Fruit fly (Drosophila melanogaster) whole organism, pupa: ENCODE data around the gene CG17375.
A peak's percentile ranks its signal among the peaks of the same experiment; 100 is the strongest.

Experiments
- CG10348 ChIP-seq: fragments of 200-800 bp; sonication (Bioruptor generic); IDR thresholded peaks from 2 replicates; pipeline ENCODE4 v1.3.6; 2022; ENCODE audit warnings: missing biosample characterization, missing genetic modification characterization
- CG12605 ChIP-seq: fragments of 200-800 bp; sonication (Bioruptor generic); IDR thresholded peaks from 2 replicates; pipeline ENCODE4 v1.3.6; 2022; ENCODE audit warnings: missing biosample characterization, missing genetic modification characterization
- CG13204 ChIP-seq: fragments of 200-800 bp; sonication (Bioruptor generic); optimal IDR thresholded peaks from 2 replicates; lab custom pipeline; 2018; ENCODE audit warnings: missing biosample characterization, mild to moderate bottlenecking, missing genetic modification characterization, moderate library complexity
- CG14655 ChIP-seq: fragments of 200-800 bp; sonication (Bioruptor generic); optimal IDR thresholded peaks from 3 replicates; lab custom pipeline; 2017; ENCODE audit warnings: mild to moderate bottlenecking, missing biosample characterization, missing genetic modification reagents, missing genetic modification characterization
- CG15710 ChIP-seq: fragments of 200-800 bp; sonication (Bioruptor generic); optimal IDR thresholded peaks from 2 replicates; lab custom pipeline; 2018; ENCODE audit warnings: missing biosample characterization, mild to moderate bottlenecking, missing genetic modification characterization, moderate library complexity
- CG17806 ChIP-seq: fragments of 200-800 bp; sonication (Bioruptor generic); optimal IDR thresholded peaks from 2 replicates; lab custom pipeline; 2018; ENCODE audit warnings: missing biosample characterization, mild to moderate bottlenecking, missing genetic modification characterization, moderate library complexity
- CG32121 ChIP-seq: fragments of 200-800 bp; sonication (Bioruptor generic); IDR thresholded peaks from 2 replicates; pipeline ENCODE4 v1.3.6; 2022; ENCODE audit warnings: missing biosample characterization, missing genetic modification characterization
- CG34367 ChIP-seq: fragments of 200-800 bp; sonication (Bioruptor generic); optimal IDR thresholded peaks from 2 replicates; lab custom pipeline; 2018; ENCODE audit warnings: missing biosample characterization, mild to moderate bottlenecking, missing genetic modification characterization
- CG4496 ChIP-seq: fragments of 200-800 bp; sonication (Bioruptor generic); IDR thresholded peaks from 3 replicates; pipeline ENCODE4 v1.3.6; 2022; ENCODE audit warnings: missing biosample characterization, missing genetic modification characterization
- CG8159 ChIP-seq: fragments of 200-800 bp; sonication (Bioruptor generic); optimal IDR thresholded peaks from 3 replicates; lab custom pipeline; 2018; ENCODE audit warnings: missing biosample characterization, mild to moderate bottlenecking, missing genetic modification characterization, moderate library complexity
- CG8301 ChIP-seq: fragments of 200-800 bp; sonication (Bioruptor generic); optimal IDR thresholded peaks from 2 replicates; lab custom pipeline; 2018; ENCODE audit warnings: missing biosample characterization, mild to moderate bottlenecking, missing genetic modification characterization
- CG9948 ChIP-seq: fragments of 200-800 bp; sonication (Bioruptor generic); optimal IDR thresholded peaks from 2 replicates; lab custom pipeline; 2018; ENCODE audit warnings: missing biosample characterization, mild to moderate bottlenecking, missing genetic modification characterization, moderate library complexity
- D1 ChIP-seq: fragments of 200-800 bp; sonication (Bioruptor generic); optimal IDR thresholded peaks from 2 replicates; lab custom pipeline; 2018; ENCODE audit warnings: missing biosample characterization, mild to moderate bottlenecking, missing genetic modification characterization, moderate library complexity
- EcR ChIP-seq: fragments of 200-800 bp; sonication (Bioruptor generic); optimal IDR thresholded peaks from 3 replicates; lab custom pipeline; 2019; ENCODE audit warnings: missing biosample characterization, missing genetic modification characterization, mild to moderate bottlenecking, moderate library complexity, missing genetic modification reagents
- Ets98B ChIP-seq: fragments of 200-800 bp; sonication (Bioruptor generic); IDR thresholded peaks from 2 replicates; pipeline ENCODE4 v1.3.6; 2022; ENCODE audit warnings: missing biosample characterization, missing genetic modification characterization
- Pif1A ChIP-seq: fragments of 200-800 bp; sonication (Bioruptor generic); optimal IDR thresholded peaks from 3 replicates; lab custom pipeline; 2016; ENCODE audit warnings: missing biosample characterization, missing genetic modification characterization
- Pif1B ChIP-seq: fragments of 200-800 bp; sonication (Bioruptor generic); optimal IDR thresholded peaks from 3 replicates; lab custom pipeline; 2016; ENCODE audit warnings: missing biosample characterization, missing genetic modification characterization
- Snoo ChIP-seq: fragments of 200-800 bp; sonication (Bioruptor generic); optimal IDR thresholded peaks from 3 replicates; lab custom pipeline; 2017; ENCODE audit warnings: missing biosample characterization, mild to moderate bottlenecking, missing genetic modification characterization, inconsistent platforms
- fd96Ca ChIP-seq: fragments of 200-800 bp; sonication (Bioruptor generic); IDR thresholded peaks from 3 replicates; pipeline ENCODE4 v1.3.6; 2022; ENCODE audit warnings: missing biosample characterization, missing genetic modification characterization
- gl ChIP-seq: fragments of 200-800 bp; sonication (Bioruptor generic); optimal IDR thresholded peaks from 2 replicates; lab custom pipeline; 2018; ENCODE audit warnings: missing biosample characterization, mild to moderate bottlenecking, missing genetic modification characterization
- rn ChIP-seq: fragments of 200-800 bp; sonication (Bioruptor generic); IDR thresholded peaks from 2 replicates; pipeline ENCODE4 v1.3.6; 2022; ENCODE audit warnings: missing biosample characterization, missing genetic modification characterization

The CG17375 gene

DNA sequence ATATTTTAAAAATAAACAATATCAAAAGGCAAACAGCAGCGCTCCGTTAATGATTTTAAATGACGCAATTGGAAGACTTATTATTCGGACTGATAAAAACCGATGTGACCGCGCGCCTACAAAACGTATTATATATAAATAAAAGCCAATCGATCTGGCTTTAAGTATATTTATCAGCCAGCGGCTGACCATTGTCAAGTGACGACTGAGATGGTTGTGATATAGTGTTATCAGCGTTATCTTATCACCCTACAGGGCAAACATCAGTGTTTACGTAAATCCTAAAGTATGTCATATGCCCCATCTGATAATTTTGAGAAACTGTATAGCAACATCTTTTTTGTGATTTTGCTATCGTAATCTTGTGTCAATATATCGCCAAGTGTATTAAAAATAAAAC, 16.2 kb downstream of the CG17375 start:
- TF ChIP-seq EcR (GFP tag; lab: Kevin White, UChicago): peak; percentile 14
- peak; percentile 23 for TF ChIP-seq gl
- no peak for TF ChIP-seq CG4496 (GFP tag; lab: Robert Waterston, UW)
- no peak for TF ChIP-seq Pif1B (GFP tag; lab: Kevin White, UChicago)
- TF ChIP-seq CG12605 (GFP tag; lab: Robert Waterston, UW): no peak
- no peak for TF ChIP-seq rn
- TF ChIP-seq Pif1A (GFP tag; lab: Kevin White, UChicago): no peak
- TF ChIP-seq CG8301 (tag; lab: Kevin White, UChicago): no peak
- TF ChIP-seq CG13204: no peak
- no peak for TF ChIP-seq fd96Ca (GFP tag; lab: Robert Waterston, UW)
- TF ChIP-seq CG14655 (GFP tag; lab: Kevin White, UChicago): no peak
- TF ChIP-seq, all 21 proteins: peak for 2

DNA sequence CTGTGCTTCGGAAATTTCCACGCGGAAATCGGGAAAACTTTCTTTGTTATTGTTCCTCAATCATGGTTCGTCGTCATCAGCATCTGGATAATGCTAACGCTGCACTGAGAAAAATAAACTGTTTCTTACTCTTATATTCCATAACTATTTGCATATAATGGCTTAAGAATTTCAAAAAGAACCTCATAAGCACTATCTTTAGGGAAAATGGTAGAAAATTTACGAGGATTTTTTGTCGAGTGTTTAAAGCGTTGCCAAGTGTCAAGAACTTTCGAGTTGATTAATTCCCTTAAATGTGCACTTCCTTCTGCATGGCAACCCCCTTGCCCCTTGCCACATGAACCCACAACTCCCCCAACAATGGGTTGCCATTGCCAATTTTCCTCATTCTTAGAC, 17.6 kb downstream of the CG17375 start:
- peak; percentile 65; the same call in 1 of the 3 replicates for TF ChIP-seq CG4496 (GFP tag; lab: Robert Waterston, UW)
- no peak for TF ChIP-seq rn
- no peak for TF ChIP-seq CG32121
- TF ChIP-seq CG10348 (GFP tag; lab: Robert Waterston, UW): no peak
- TF ChIP-seq gl: no peak
- peak; percentile 65 for TF ChIP-seq CG8159 (tag; lab: Kevin White, UChicago)
- TF ChIP-seq D1 (tag; lab: Kevin White, UChicago): peak; percentile 8
- peak; percentile 68 for TF ChIP-seq CG17806 (tag; lab: Kevin White, UChicago)
- peak; percentile 60; the same call in 2 of the 3 replicates for TF ChIP-seq fd96Ca (GFP tag; lab: Robert Waterston, UW)
- peak; percentile 7 for TF ChIP-seq Pif1B (GFP tag; lab: Kevin White, UChicago)
- peak; percentile 24 for TF ChIP-seq Pif1A (GFP tag; lab: Kevin White, UChicago)
- no peak for TF ChIP-seq EcR (GFP tag; lab: Kevin White, UChicago)
- no peak for TF ChIP-seq Snoo (tag; lab: Kevin White, UChicago)
- peak; percentile 83 for TF ChIP-seq CG8301 (tag; lab: Kevin White, UChicago)
- TF ChIP-seq Ets98B (GFP tag; lab: Robert Waterston, UW): peak; percentile 5; the same call in 1 of the 2 replicates
- no peak; the same call in 1 of the 2 replicates for TF ChIP-seq CG12605 (GFP tag; lab: Robert Waterston, UW)
- TF ChIP-seq CG15710: peak; percentile 43
- peak; percentile 75 for TF ChIP-seq CG14655 (GFP tag; lab: Kevin White, UChicago)
- TF ChIP-seq CG13204: no peak
- peak; percentile 71 for TF ChIP-seq CG9948 (tag; lab: Kevin White, UChicago)
- peak; percentile 36 for TF ChIP-seq CG34367 (tag; lab: Kevin White, UChicago)

DNA sequence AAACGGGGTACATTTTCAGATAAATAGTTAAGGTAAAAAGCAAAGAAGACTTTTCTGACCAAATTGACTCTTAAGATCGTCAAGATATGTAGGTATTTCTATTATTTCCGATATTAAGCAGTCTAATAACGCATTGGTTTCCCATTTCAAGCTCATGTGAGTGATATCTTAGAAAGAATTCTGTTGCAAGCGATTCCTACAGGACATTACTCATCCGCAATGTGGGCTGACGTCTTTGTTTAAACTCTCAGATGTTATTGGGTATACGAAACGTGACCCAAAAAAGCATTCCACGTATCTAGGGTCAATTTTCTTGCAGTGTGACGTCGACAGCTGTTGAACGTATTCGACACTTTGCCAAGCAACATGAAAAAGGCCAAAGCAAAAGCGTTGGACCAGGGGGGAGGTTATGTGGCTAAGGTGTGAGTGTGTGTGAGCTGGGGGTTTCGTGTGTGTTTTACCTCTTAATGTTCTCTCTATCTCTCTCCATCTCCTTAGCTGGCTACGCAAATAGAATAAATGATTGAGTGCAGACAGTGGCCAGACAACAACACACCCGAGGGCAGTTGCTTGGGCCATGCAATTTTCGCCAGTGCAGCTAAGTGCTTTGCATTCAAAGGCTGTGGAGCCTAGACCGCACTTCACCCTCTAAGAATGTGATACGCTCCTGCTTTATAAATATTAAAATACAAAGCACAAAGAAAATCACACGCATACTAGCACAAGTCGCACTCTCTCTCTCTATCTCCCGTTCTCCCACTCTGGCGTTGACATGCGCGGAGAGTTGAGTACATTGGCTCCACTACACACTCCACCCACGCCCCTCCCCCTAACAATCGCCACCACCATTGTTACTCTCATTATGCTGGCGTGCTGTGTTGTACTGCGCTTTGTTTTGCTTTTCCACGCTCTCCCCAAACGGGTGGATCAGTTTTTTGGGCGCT, 18.3 kb downstream of the CG17375 start:
- TF ChIP-seq Pif1A (GFP tag; lab: Kevin White, UChicago) (peak; percentile 93), CG8159 (tag; lab: Kevin White, UChicago) (peak; percentile 95), Ets98B (GFP tag; lab: Robert Waterston, UW) (peak; percentile 96), CG8301 (tag; lab: Kevin White, UChicago) (peak; percentile 97), D1 (tag; lab: Kevin White, UChicago) (peak; percentile 91), gl (peak; percentile 52), CG4496 (GFP tag; lab: Robert Waterston, UW) (peak; percentile 94), Snoo (tag; lab: Kevin White, UChicago) (peak; percentile 90), rn (peak; percentile 78), Pif1B (GFP tag; lab: Kevin White, UChicago) (peak; percentile 86), CG12605 (GFP tag; lab: Robert Waterston, UW) (peak; percentile 46; the same call in 1 of the 2 replicates), CG9948 (tag; lab: Kevin White, UChicago) (peak; percentile 93), fd96Ca (GFP tag; lab: Robert Waterston, UW) (peak; percentile 94), CG17806 (tag; lab: Kevin White, UChicago) (peak; percentile 83), CG13204 (peak; percentile 80), EcR (GFP tag; lab: Kevin White, UChicago) (peak; percentile 90), CG34367 (tag; lab: Kevin White, UChicago) (peak; percentile 85), CG32121 (peak; percentile 89), CG14655 (GFP tag; lab: Kevin White, UChicago) (peak; percentile 97), CG15710 (peak; percentile 94), CG10348 (GFP tag; lab: Robert Waterston, UW) (peak; percentile 80)
- TF ChIP-seq, all 21 proteins: peak for 21

DNA sequence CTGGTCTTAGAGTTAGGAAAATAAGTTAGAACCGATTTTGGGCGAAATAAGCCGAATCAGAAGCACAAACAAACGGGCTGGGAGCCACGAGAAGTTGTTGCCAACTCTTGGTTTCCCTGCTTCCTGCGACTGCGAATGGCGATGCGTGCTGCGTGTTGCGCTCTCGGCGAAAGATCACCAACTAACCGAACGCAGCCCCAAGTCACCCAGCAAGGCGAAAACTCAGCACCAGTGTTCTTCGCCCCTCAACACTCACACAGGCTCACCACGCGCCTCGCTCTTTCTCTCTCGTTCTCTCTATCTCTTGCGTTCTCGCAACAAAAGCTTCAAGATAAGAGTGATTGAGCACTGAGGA, 18.9 kb downstream of the CG17375 start, which contains the start of gene nrv1:
nrv1 (minus strand) TSS at position 188 of the 355 bp plus-strand sequence.
- no peak; the same call in 2 of the 3 replicates for TF ChIP-seq CG4496 (GFP tag; lab: Robert Waterston, UW)
- peak; percentile 43; the same call in 1 of the 2 replicates for TF ChIP-seq CG12605 (GFP tag; lab: Robert Waterston, UW)

DNA sequence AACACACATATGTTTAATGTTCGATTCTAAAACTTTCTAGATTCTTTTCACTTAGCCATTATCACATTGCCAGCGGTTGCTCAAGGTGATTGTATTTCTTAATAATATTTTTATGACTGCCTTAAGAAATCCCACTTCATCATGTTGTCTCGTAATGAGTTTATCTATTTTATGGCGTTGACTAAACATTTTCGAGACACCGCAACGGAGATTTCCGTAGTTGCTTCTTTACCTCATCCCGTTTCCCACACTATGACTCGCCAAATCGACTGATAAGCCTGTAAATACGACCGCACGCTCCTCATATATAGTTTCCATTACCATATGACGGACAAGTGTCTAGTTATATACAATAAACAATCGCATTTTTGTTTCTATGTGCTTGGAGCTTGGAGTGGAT, 20.0 kb downstream of the CG17375 start:
- no peak for TF ChIP-seq fd96Ca (GFP tag; lab: Robert Waterston, UW)
- TF ChIP-seq Pif1A (GFP tag; lab: Kevin White, UChicago): no peak
- no peak for TF ChIP-seq CG32121
- no peak for TF ChIP-seq CG14655 (GFP tag; lab: Kevin White, UChicago)
- no peak for TF ChIP-seq CG15710
- TF ChIP-seq CG8301 (tag; lab: Kevin White, UChicago): no peak
- TF ChIP-seq CG17806 (tag; lab: Kevin White, UChicago): no peak
- no peak for TF ChIP-seq Ets98B (GFP tag; lab: Robert Waterston, UW)
- TF ChIP-seq CG12605 (GFP tag; lab: Robert Waterston, UW): no peak
- no peak for TF ChIP-seq CG9948 (tag; lab: Kevin White, UChicago)
- no peak for TF ChIP-seq CG34367 (tag; lab: Kevin White, UChicago)
- no peak for TF ChIP-seq EcR (GFP tag; lab: Kevin White, UChicago)
- TF ChIP-seq CG4496 (GFP tag; lab: Robert Waterston, UW): no peak
- no peak for TF ChIP-seq CG13204
- TF ChIP-seq CG10348 (GFP tag; lab: Robert Waterston, UW): no peak
- no peak for TF ChIP-seq Snoo (tag; lab: Kevin White, UChicago)
- no peak for TF ChIP-seq D1 (tag; lab: Kevin White, UChicago)
